Fruit fly (Drosophila melanogaster) whole organism, pupa: ENCODE results near the gene MBD-like.
A peak's percentile ranks its signal among the peaks of the same experiment; 100 is the strongest.

ENCODE experiments used
- CG10348 ChIP-seq: fragments of 200-800 bp; sonication (Bioruptor generic); IDR thresholded peaks from 2 replicates; pipeline ENCODE4 v1.3.6; 2022; ENCODE audit warnings: missing biosample characterization, missing genetic modification characterization
- CG12605 ChIP-seq: fragments of 200-800 bp; sonication (Bioruptor generic); IDR thresholded peaks from 2 replicates; pipeline ENCODE4 v1.3.6; 2022; ENCODE audit warnings: missing biosample characterization, missing genetic modification characterization
- CG13204 ChIP-seq: fragments of 200-800 bp; sonication (Bioruptor generic); optimal IDR thresholded peaks from 2 replicates; lab custom pipeline; 2018; ENCODE audit warnings: missing biosample characterization, mild to moderate bottlenecking, missing genetic modification characterization, moderate library complexity
- CG14655 ChIP-seq: fragments of 200-800 bp; sonication (Bioruptor generic); optimal IDR thresholded peaks from 3 replicates; lab custom pipeline; 2017; ENCODE audit warnings: mild to moderate bottlenecking, missing biosample characterization, missing genetic modification reagents, missing genetic modification characterization
- CG15710 ChIP-seq: fragments of 200-800 bp; sonication (Bioruptor generic); optimal IDR thresholded peaks from 2 replicates; lab custom pipeline; 2018; ENCODE audit warnings: missing biosample characterization, mild to moderate bottlenecking, missing genetic modification characterization, moderate library complexity
- CG17806 ChIP-seq: fragments of 200-800 bp; sonication (Bioruptor generic); optimal IDR thresholded peaks from 2 replicates; lab custom pipeline; 2018; ENCODE audit warnings: missing biosample characterization, mild to moderate bottlenecking, missing genetic modification characterization, moderate library complexity
- CG32121 ChIP-seq: fragments of 200-800 bp; sonication (Bioruptor generic); IDR thresholded peaks from 2 replicates; pipeline ENCODE4 v1.3.6; 2022; ENCODE audit warnings: missing biosample characterization, missing genetic modification characterization
- CG34367 ChIP-seq: fragments of 200-800 bp; sonication (Bioruptor generic); optimal IDR thresholded peaks from 2 replicates; lab custom pipeline; 2018; ENCODE audit warnings: missing biosample characterization, mild to moderate bottlenecking, missing genetic modification characterization
- CG4496 ChIP-seq: fragments of 200-800 bp; sonication (Bioruptor generic); IDR thresholded peaks from 3 replicates; pipeline ENCODE4 v1.3.6; 2022; ENCODE audit warnings: missing biosample characterization, missing genetic modification characterization
- CG8159 ChIP-seq: fragments of 200-800 bp; sonication (Bioruptor generic); optimal IDR thresholded peaks from 3 replicates; lab custom pipeline; 2018; ENCODE audit warnings: missing biosample characterization, mild to moderate bottlenecking, missing genetic modification characterization, moderate library complexity
- CG8301 ChIP-seq: fragments of 200-800 bp; sonication (Bioruptor generic); optimal IDR thresholded peaks from 2 replicates; lab custom pipeline; 2018; ENCODE audit warnings: missing biosample characterization, mild to moderate bottlenecking, missing genetic modification characterization
- CG9948 ChIP-seq: fragments of 200-800 bp; sonication (Bioruptor generic); optimal IDR thresholded peaks from 2 replicates; lab custom pipeline; 2018; ENCODE audit warnings: missing biosample characterization, mild to moderate bottlenecking, missing genetic modification characterization, moderate library complexity
- D1 ChIP-seq: fragments of 200-800 bp; sonication (Bioruptor generic); optimal IDR thresholded peaks from 2 replicates; lab custom pipeline; 2018; ENCODE audit warnings: missing biosample characterization, mild to moderate bottlenecking, missing genetic modification characterization, moderate library complexity
- EcR ChIP-seq: fragments of 200-800 bp; sonication (Bioruptor generic); optimal IDR thresholded peaks from 3 replicates; lab custom pipeline; 2019; ENCODE audit warnings: missing biosample characterization, missing genetic modification characterization, mild to moderate bottlenecking, moderate library complexity, missing genetic modification reagents
- Ets98B ChIP-seq: fragments of 200-800 bp; sonication (Bioruptor generic); IDR thresholded peaks from 2 replicates; pipeline ENCODE4 v1.3.6; 2022; ENCODE audit warnings: missing biosample characterization, missing genetic modification characterization
- Pif1A ChIP-seq: fragments of 200-800 bp; sonication (Bioruptor generic); optimal IDR thresholded peaks from 3 replicates; lab custom pipeline; 2016; ENCODE audit warnings: missing biosample characterization, missing genetic modification characterization
- Pif1B ChIP-seq: fragments of 200-800 bp; sonication (Bioruptor generic); optimal IDR thresholded peaks from 3 replicates; lab custom pipeline; 2016; ENCODE audit warnings: missing biosample characterization, missing genetic modification characterization
- Snoo ChIP-seq: fragments of 200-800 bp; sonication (Bioruptor generic); optimal IDR thresholded peaks from 3 replicates; lab custom pipeline; 2017; ENCODE audit warnings: missing biosample characterization, mild to moderate bottlenecking, missing genetic modification characterization, inconsistent platforms
- fd96Ca ChIP-seq: fragments of 200-800 bp; sonication (Bioruptor generic); IDR thresholded peaks from 3 replicates; pipeline ENCODE4 v1.3.6; 2022; ENCODE audit warnings: missing biosample characterization, missing genetic modification characterization
- gl ChIP-seq: fragments of 200-800 bp; sonication (Bioruptor generic); optimal IDR thresholded peaks from 2 replicates; lab custom pipeline; 2018; ENCODE audit warnings: missing biosample characterization, mild to moderate bottlenecking, missing genetic modification characterization
- rn ChIP-seq: fragments of 200-800 bp; sonication (Bioruptor generic); IDR thresholded peaks from 2 replicates; pipeline ENCODE4 v1.3.6; 2022; ENCODE audit warnings: missing biosample characterization, missing genetic modification characterization

MBD-like gene

DNA sequence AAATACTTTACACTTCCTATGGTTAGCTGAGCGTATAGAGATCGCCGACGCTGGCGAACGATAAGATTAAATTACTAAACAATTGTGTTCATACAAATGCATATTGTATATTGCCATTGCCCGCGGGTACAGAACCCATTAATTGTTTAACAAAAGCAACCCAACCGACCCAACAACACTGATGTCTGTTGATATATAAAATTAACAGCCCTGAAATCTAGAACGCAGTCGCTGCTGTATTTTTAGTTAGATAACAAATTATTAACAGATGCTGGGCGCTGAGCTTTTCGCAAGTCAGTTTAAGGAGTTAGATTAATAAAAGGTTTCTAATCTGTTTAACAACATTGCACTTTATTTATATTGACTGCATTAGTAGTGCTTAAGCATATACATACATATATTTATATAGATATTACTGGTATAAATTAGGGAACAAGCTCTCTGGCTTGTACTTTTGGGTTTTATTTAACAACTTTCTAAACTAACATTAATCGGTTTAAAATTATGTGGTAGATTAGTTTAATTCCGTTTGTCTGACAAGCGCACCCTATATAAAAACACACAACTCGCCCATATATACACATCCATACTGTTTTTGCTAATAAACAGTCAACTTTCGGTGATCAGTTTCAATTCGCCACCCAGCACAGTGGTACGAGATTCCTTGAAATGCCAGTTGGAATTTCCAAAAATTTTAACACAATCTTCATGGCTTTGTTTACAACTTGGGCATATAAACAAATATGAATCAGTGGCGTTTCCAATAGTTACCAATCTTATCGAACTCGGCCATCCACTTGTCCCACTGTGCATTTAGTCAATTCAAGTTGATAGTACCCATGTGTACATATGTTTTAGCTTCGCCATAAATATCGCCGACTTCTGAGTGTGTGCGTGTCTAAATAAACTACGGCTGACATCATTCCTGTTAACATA lies 31.4 kb upstream of the MBD-like start:
- TF ChIP-seq CG12605: peak; percentile 88
- peak; percentile 71 for TF ChIP-seq CG10348 (GFP tag; lab: Robert Waterston, UW)
- peak; percentile 97 for TF ChIP-seq CG4496
- TF ChIP-seq CG8159 (tag; lab: Kevin White, UChicago): no peak
- peak; percentile 97 for TF ChIP-seq fd96Ca
- TF ChIP-seq Pif1B (GFP tag; lab: Kevin White, UChicago): no peak
- no peak for TF ChIP-seq EcR (GFP tag; lab: Kevin White, UChicago)
- no peak for TF ChIP-seq CG13204 (GFP tag; lab: Kevin White, UChicago)
- TF ChIP-seq CG32121 (GFP tag; lab: Robert Waterston, UW): peak; percentile 94
- TF ChIP-seq CG17806 (tag; lab: Kevin White, UChicago): peak; percentile 82
- TF ChIP-seq Snoo (tag; lab: Kevin White, UChicago): peak; percentile 79
- TF ChIP-seq D1 (tag; lab: Kevin White, UChicago): no peak
- TF ChIP-seq Ets98B (GFP tag; lab: Robert Waterston, UW): peak; percentile 96
- TF ChIP-seq CG34367: no peak
- no peak for TF ChIP-seq CG15710 (tag; lab: Kevin White, UChicago)
- peak; percentile 80 for TF ChIP-seq rn (GFP tag; lab: Robert Waterston, UW)
- TF ChIP-seq CG8301 (tag; lab: Kevin White, UChicago): peak; percentile 84
- no peak for TF ChIP-seq CG14655 (GFP tag; lab: Kevin White, UChicago)
- TF ChIP-seq CG9948 (tag; lab: Kevin White, UChicago): peak; percentile 76
- TF ChIP-seq Pif1A (GFP tag; lab: Kevin White, UChicago): peak; percentile 91
- peak; percentile 62 for TF ChIP-seq gl (tag; lab: Kevin White, UChicago)

DNA sequence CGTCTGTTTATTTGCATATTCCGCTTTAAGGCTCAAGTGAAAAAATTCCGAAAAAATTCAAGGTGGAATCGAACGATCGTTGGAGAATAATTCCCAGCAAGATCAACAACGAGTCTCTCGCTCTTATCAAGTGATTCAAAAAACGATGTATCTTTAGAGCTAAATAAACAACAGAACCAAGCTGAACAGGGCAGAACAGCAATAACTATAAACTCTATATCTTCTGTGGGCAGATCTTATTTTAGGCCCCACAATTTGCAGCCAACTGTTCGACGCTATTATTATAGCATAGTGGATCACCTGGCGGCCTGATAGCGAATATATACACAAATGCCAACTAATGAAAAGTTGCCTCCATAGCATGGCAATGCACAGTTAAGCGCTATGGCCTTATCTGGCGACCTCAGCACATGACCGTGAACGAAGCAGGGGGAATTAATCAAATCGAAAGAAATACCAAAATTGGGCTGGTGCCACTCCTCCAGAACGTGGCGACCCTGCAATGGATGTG lies 30.1 kb upstream of the MBD-like start:
- no peak for TF ChIP-seq rn (GFP tag; lab: Robert Waterston, UW)
- no peak for TF ChIP-seq Pif1A (GFP tag; lab: Kevin White, UChicago)
- TF ChIP-seq CG10348 (GFP tag; lab: Robert Waterston, UW): no peak
- TF ChIP-seq CG8159 (tag; lab: Kevin White, UChicago): no peak

dm6 chr3R:9529913-9530312 lies 29.6 kb upstream of the MBD-like start:
- TF ChIP-seq CG9948 (tag; lab: Kevin White, UChicago) (no peak), CG8159 (tag; lab: Kevin White, UChicago) (no peak), CG14655 (GFP tag; lab: Kevin White, UChicago) (no peak), CG4496 (no peak), Snoo (tag; lab: Kevin White, UChicago) (no peak), CG12605 (no peak), CG10348 (GFP tag; lab: Robert Waterston, UW) (no peak), CG17806 (tag; lab: Kevin White, UChicago) (no peak), CG15710 (tag; lab: Kevin White, UChicago) (no peak), rn (GFP tag; lab: Robert Waterston, UW) (no peak), CG34367 (no peak), Pif1B (GFP tag; lab: Kevin White, UChicago) (no peak), D1 (tag; lab: Kevin White, UChicago) (no peak), fd96Ca (no peak), CG13204 (GFP tag; lab: Kevin White, UChicago) (no peak), Pif1A (GFP tag; lab: Kevin White, UChicago) (no peak)

- TF ChIP-seq Pif1B (GFP tag; lab: Kevin White, UChicago): no peak
- no peak for TF ChIP-seq gl (tag; lab: Kevin White, UChicago)
- no peak; the same call in 1 of the 2 replicates for TF ChIP-seq Ets98B (GFP tag; lab: Robert Waterston, UW)
- TF ChIP-seq fd96Ca: no peak
These were observed 27.0 kb upstream of the MBD-like start, which contains the start of gene by for dm6 chr3R:9532437-9533180. TSS of gene by (minus strand) at chr3R:9533011.

- TF ChIP-seq CG9948 (tag; lab: Kevin White, UChicago) (peak; percentile 96), CG10348 (GFP tag; lab: Robert Waterston, UW) (peak; percentile 75), CG14655 (GFP tag; lab: Kevin White, UChicago) (peak; percentile 99), CG32121 (GFP tag; lab: Robert Waterston, UW) (peak; percentile 91), Snoo (tag; lab: Kevin White, UChicago) (peak; percentile 98), Pif1B (GFP tag; lab: Kevin White, UChicago) (peak; percentile 97), CG4496 (peak; percentile 90; the same call in 2 of the 3 replicates), gl (tag; lab: Kevin White, UChicago) (peak; percentile 85), CG13204 (GFP tag; lab: Kevin White, UChicago) (peak; percentile 89), CG34367 (peak; percentile 92), Ets98B (GFP tag; lab: Robert Waterston, UW) (peak; percentile 77; the same call in 1 of the 2 replicates), CG15710 (tag; lab: Kevin White, UChicago) (peak; percentile 94), rn (GFP tag; lab: Robert Waterston, UW) (peak; percentile 66), fd96Ca (peak; percentile 93), Pif1A (GFP tag; lab: Kevin White, UChicago) (peak; percentile 98), CG12605 (peak; percentile 44; the same call in 1 of the 2 replicates), CG17806 (tag; lab: Kevin White, UChicago) (peak; percentile 91), EcR (GFP tag; lab: Kevin White, UChicago) (peak; percentile 48), CG8159 (tag; lab: Kevin White, UChicago) (peak; percentile 97), D1 (tag; lab: Kevin White, UChicago) (peak; percentile 95), CG8301 (tag; lab: Kevin White, UChicago) (peak; percentile 98)
These were observed 26.1 kb upstream of the MBD-like start for dm6 chr3R:9533181-9534124.
